Fruit fly (Drosophila melanogaster): Measurements from ENCODE around the gene CG13473.

DNA sequence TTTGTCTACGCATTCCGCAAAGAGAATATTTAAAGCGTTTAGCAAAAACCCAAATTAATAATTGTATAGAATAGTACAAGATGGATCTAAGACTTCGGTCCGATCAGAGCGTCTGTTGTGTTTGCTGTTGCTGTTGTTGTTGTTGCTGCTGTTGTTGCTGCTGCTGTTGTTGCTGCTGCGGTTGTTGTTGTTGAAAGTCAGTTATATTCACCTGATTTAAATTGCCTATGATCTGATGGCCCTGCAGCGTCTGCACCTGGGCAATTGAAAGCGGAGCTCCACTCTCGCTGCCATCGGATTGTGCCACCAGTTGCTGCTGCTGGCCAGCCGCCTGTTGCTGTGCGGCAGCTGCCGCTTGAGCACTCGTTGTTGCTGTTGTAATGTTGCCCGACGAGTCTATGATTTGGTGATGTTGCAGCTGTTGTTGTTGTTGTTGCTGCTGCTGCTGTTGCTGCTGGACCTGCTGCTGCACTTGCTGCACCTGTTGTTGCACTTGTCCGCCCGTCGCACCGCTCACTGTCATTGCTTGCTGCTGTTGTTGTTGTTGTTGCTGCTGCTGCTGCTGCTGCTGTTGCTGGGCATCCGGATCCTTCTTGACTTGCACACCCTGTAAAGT is 22.6 kb downstream of the CG13473 start:
- no peak for TF ChIP-seq CG17806 (tag; optimal IDR thresholded peaks at IDR 0.05)
- no peak for TF ChIP-seq gl (tag; optimal IDR thresholded peaks at IDR 0.05)
- TF ChIP-seq Snoo (tag; optimal IDR thresholded peaks at IDR 0.05): no peak
- TF ChIP-seq CG10348 (GFP tag; IDR thresholded peaks at IDR 0.05): no peak
- TF ChIP-seq CG32121 (GFP tag; IDR thresholded peaks at IDR 0.05): no peak
- TF ChIP-seq EcR (GFP tag; optimal IDR thresholded peaks at IDR 0.05): no peak

All from whole organism, pupa.